Fruit fly (Drosophila melanogaster): ENCODE data around the gene sog.
A peak's percentile ranks its signal among the peaks of the same experiment; 100 is the strongest.

Gene sog

dm6 chrX:15671026-15671563 lies 37.9 kb upstream of the sog start, which contains the start of gene CG15646 (continued):
- TF ChIP-seq Dek (tag; optimal IDR thresholded peaks at IDR 0.05) (no peak), Fer2 (tag; optimal IDR thresholded peaks at IDR 0.05) (no peak), CG10274 (GFP tag; optimal IDR thresholded peaks at IDR 0.05) (no peak), Jarid2 (GFP tag; optimal IDR thresholded peaks at IDR 0.05) (peak; percentile 25), fd96Cb (tag; optimal IDR thresholded peaks at IDR 0.05) (peak; percentile 75), pzg (GFP tag; optimal IDR thresholded peaks at IDR 0.05) (no peak), CG8765 (GFP tag; IDR thresholded peaks at IDR 0.05) (peak; percentile 68; the same call in 1 of the 2 replicates), NFAT (GFP tag; IDR thresholded peaks at IDR 0.05) (0 out of 2 replicates have a peak, but pooled peaks have one; percentile 6), CG7556 (GFP tag; optimal IDR thresholded peaks at IDR 0.05) (peak; percentile 82), CG13424 (tag; optimal IDR thresholded peaks at IDR 0.05) (peak; percentile 80), ttk (GFP tag; IDR thresholded peaks at IDR 0.05) (no peak), Spps (tag; optimal IDR thresholded peaks at IDR 0.05) (peak; percentile 78), HLH54F (GFP tag; optimal IDR thresholded peaks at IDR 0.05) (no peak), cad (GFP tag; optimal IDR thresholded peaks at IDR 0.05) (no peak), tio (GFP tag; optimal IDR thresholded peaks at IDR 0.05) (peak; percentile 62), odd (GFP tag; optimal IDR thresholded peaks at IDR 0.05) (peak; percentile 65), Nf-YA (GFP tag; IDR thresholded peaks at IDR 0.05) (no peak), CG14667 (GFP tag; IDR thresholded peaks at IDR 0.05) (peak; percentile 28; the same call in 1 of the 2 replicates), kay (GFP tag; optimal IDR thresholded peaks at IDR 0.05) (peak; percentile 34), scrt (GFP tag; optimal IDR thresholded peaks at IDR 0.05) (peak; percentile 19), rib (GFP tag; IDR thresholded peaks at IDR 0.05) (no peak), ind (GFP tag; optimal IDR thresholded peaks at IDR 0.05) (peak; percentile 32), otp (GFP tag; IDR thresholded peaks at IDR 0.05) (no peak), lbe (GFP tag; optimal IDR thresholded peaks at IDR 0.05) (peak; percentile 25), CG12659 (GFP tag; optimal IDR thresholded peaks at IDR 0.05) (peak; percentile 38), Nf-YB (GFP tag; optimal IDR thresholded peaks at IDR 0.05) (peak; percentile 70), cato (GFP tag; optimal IDR thresholded peaks at IDR 0.05; ENCODE audit: borderline replicate concordance) (peak; percentile 43), Six4 (GFP tag; optimal IDR thresholded peaks at IDR 0.05) (peak; percentile 46), CG14860 (GFP tag; IDR thresholded peaks at IDR 0.05; ENCODE audit: partially characterized antibody) (no peak), nerfin-1 (tag; optimal IDR thresholded peaks at IDR 0.05) (peak; percentile 98), CG6791 (GFP tag; IDR thresholded peaks at IDR 0.05; ENCODE audit: partially characterized antibody) (peak; percentile 73; the same call in 2 of the 3 replicates), Bteb2 (GFP tag; optimal IDR thresholded peaks at IDR 0.05) (no peak), CG9437 (GFP tag; optimal IDR thresholded peaks at IDR 0.05) (peak; percentile 53), CG2678 (tag; optimal IDR thresholded peaks at IDR 0.05) (peak; percentile 80), oc (tag; optimal IDR thresholded peaks at IDR 0.05) (peak; percentile 45), CG2875 (GFP tag; optimal IDR thresholded peaks at IDR 0.05) (peak; percentile 57), CG12155 (GFP tag; optimal IDR thresholded peaks at IDR 0.05) (peak; percentile 24), CG4404 (GFP tag; IDR thresholded peaks at IDR 0.05) (peak; percentile 84), br (optimal IDR thresholded peaks at IDR 0.05) (no peak), amos (GFP tag; IDR thresholded peaks at IDR 0.05; ENCODE audit: partially characterized antibody) (no peak), croc (GFP tag; conservative IDR thresholded peaks at IDR 0.05) (peak; percentile 75), CG6254 (GFP tag; optimal IDR thresholded peaks at IDR 0.05) (peak; percentile 57), CG5953 (GFP tag; IDR thresholded peaks at IDR 0.05) (no peak), Elba2 (GFP tag; optimal IDR thresholded peaks at IDR 0.05) (peak; percentile 21), Awh (GFP tag; IDR thresholded peaks at IDR 0.05) (peak; percentile 34; the same call in 1 of the 2 replicates), grau (tag; optimal IDR thresholded peaks at IDR 0.05) (peak; percentile 79), CG2202 (tag; optimal IDR thresholded peaks at IDR 0.05) (peak; percentile 82), ase (GFP tag; IDR thresholded peaks at IDR 0.05) (peak; percentile 37; the same call in 1 of the 3 replicates), caup (GFP tag; optimal IDR thresholded peaks at IDR 0.05; ENCODE audit: severe bottlenecking) (peak; percentile 25), bbx (GFP tag; IDR thresholded peaks at IDR 0.05; ENCODE audit: partially characterized antibody) (peak; percentile 71)
